Worm (Caenorhabditis elegans): ENCODE data around the gene Y54G2A.10.

ce11 chrIV:2782793-2783540, 16.5 kb upstream of the Y54G2A.10 start, which contains the start of gene Y54G2A.12:
- TF ChIP-seq aly-2 (tag; optimal IDR thresholded peaks at IDR 0.05), result no peak
- TF ChIP-seq snpc-4 (tag; optimal IDR thresholded peaks at IDR 0.05), result no peak

Data from whole organism, L3 larva.